Fruit fly (Drosophila melanogaster) ovary, adult (tissue): ENCODE data around the gene CG6901.

ENCODE experiments used
- CG17801 ChIP-seq: fragments of 200-800 bp; optimal IDR thresholded peaks from 2 replicates; lab custom pipeline; 2019; ENCODE audit warnings: missing biosample characterization, mild to moderate bottlenecking, missing genetic modification characterization, moderate library complexity; ENCODE audit not compliant: partially characterized antibody

The CG6901 gene

dm6 chr3R:16323093-16323492, at the start of gene CG6901:
TSS of gene CG6901 (plus strand) at chr3R:16323415.
- no peak for TF ChIP-seq CG17801 (GFP tag; lab: Kevin White, UChicago)

DNA sequence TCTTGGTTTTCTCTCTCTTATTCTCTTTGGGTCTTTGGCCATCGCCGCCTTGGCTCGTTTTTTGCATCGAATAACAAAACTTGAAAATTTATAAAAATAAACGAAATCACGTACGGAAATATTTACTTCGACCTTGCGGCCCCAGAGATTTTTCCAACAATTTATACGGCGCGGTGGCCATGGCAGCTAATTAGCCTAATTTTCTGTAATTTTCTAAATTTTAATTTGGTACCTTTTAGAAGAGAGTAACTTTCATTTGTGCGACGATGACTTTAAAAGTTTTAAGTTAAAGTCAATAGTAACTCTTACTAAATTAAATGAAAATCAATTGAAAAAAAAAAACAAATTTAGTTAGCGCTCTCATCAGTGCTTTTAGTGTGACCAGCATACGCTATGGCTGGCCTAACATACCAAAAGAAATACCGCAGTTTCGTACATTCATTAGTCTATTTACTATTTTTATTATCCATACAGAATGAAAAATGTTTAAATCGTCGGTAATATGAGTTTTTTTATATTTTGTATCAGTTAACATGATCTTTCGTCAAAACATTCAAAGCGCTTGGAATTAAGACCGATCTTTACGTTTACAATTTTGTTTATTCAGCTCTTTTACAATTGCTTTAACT, 49.6 kb upstream of the CG6901 start:
- TF ChIP-seq CG17801 (GFP tag; lab: Kevin White, UChicago), result no peak

DNA sequence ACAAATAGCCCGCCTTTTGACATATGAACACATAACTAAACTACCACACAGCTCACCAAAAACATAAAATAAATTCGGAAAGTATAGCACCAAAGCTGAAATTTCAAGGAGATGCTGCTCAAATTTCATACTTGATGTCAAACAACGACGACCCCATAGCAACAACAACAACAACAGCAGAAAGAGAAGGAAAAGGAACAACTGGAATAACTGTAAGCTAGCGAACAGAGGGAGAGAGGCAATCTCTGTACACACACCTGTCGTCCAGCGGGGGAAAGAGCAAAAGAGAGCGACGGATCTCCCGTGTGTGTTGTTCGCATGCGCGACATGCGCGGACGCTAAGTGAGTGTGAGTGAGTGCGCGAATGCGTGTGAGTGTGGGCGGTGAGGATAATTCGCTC, 48.7 kb upstream of the CG6901 start:
- TF ChIP-seq CG17801 (GFP tag; lab: Kevin White, UChicago), result no peak

DNA sequence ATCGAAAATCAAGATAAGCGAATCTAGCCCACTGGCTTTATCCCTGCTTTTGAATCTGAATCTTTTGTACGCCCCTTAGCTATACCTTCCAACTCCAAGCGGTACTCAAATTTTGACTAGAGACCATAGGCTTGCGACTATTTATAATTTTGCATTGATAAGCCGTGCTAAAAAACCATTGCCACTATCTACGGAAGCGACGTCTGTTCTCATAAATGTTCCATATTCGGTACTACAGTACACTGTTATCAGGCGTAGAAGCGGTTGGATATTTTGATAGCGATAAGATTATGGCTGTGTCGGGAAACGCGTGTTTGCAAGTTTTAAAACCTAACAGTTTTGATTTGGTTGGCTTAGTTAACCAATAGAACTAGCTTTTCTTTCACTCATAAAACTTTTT, 47.9 kb upstream of the CG6901 start:
- no peak for TF ChIP-seq CG17801 (GFP tag; lab: Kevin White, UChicago)

DNA sequence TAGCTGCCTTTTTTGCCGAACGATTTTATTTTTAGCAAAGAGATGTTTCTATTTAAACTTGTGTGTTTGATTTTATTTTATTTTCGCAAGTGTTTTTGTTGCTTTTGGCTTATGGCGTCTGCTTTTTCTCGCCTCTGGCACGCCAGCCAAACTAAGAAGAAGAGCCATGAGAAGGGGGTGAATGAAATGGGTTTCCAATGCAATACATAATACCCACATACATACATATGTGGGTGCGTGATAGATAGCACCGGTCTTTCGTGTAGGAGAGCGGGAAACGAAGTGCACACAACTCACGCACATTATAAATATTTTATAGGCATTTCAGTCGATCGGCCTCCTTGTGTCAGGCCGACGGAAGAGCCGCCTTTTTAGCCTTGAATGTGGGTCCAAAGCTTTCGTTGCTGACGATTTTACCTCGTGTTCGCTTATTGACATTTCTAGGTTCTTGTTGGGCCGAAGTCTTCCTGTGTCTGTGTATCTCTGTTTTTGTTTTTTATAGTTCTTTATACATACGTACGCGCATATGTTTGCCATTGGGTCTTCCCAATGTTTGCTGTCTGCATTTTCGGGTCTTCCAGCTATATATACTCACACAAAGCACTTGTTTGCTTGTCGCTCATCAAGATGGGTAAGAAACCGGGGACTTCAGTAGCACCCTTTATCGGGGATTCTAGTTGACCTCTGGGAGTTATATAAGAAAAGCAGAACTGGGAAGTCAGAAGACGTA, 47.2 kb upstream of the CG6901 start:
- TF ChIP-seq CG17801 (GFP tag; lab: Kevin White, UChicago), result no peak

dm6 chr3R:16276992-16277391, 46.2 kb upstream of the CG6901 start:
- TF ChIP-seq CG17801 (GFP tag; lab: Kevin White, UChicago), result peak; percentile 64

- TF ChIP-seq CG17801 (GFP tag; lab: Kevin White, UChicago), result no peak
Observed at dm6 chr3R:16277543-16277942, 45.7 kb upstream of the CG6901 start.

DNA sequence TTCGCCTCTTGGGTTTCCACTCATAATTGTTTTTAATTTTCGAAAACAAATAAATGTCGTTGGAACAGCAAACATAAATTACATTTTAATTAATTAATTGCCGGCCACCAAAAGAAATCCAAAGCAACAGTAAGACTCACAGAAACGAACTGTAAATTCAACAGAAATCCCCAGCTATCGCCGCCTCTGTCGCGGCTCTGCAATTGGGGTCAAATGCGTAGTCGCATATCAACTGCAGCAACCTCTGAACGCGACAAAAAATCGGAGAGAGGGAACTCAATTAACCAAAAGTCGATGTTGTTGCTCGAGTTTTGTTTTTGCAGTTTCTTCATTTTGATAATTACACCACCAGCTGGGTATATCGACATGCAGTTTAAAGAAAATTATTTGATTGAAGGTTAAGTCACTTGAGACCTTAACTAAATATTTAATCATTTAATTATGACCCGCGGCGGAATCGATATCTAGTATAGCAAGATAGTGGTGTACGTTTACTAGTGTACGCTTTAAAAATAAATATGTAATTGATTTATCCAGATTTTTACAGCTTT, 43.8 kb upstream of the CG6901 start:
- no peak for TF ChIP-seq CG17801 (GFP tag; lab: Kevin White, UChicago)

dm6 chr3R:16280003-16280998, 42.9 kb upstream of the CG6901 start:
- peak; percentile 100 for TF ChIP-seq CG17801 (GFP tag; lab: Kevin White, UChicago)

DNA sequence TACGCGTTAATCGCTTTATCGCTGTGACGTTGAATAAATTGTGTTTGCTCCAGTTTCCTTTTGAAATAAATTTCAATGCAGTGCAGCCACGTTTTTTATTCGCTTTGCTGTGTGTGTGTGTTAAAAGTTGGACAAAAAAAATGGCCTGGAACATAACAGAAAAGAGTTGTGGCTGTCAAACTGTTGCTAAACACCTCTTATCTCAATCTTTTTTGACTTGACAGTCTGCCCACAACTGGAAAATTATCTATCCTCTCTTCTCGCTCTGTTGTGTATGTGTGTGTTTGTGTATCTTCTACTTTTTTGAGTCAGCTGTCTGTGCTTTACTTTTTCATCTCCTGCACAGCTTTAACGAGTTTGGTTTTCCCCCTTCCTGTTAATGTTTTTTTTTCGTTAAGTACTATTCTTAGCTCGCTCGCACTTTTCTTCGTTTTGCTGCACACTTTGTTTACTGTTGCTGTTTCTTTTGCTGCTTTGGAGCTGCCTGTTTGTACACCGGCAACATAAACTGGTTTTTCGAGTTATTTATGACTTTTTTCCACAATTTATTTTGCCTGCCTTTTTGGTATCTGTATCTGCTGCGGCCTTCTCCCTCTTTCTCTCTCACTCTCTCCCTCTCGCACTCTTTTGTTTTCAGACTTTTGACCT, 42.1 kb upstream of the CG6901 start:
- TF ChIP-seq CG17801 (GFP tag; lab: Kevin White, UChicago), result no peak

- no peak for TF ChIP-seq CG17801 (GFP tag; lab: Kevin White, UChicago)
Observed at dm6 chr3R:16282080-16282690, 41.0 kb upstream of the CG6901 start.

- no peak for TF ChIP-seq CG17801 (GFP tag; lab: Kevin White, UChicago)
Observed at dm6 chr3R:16284481-16284880, 38.7 kb upstream of the CG6901 start.

dm6 chr3R:16284901-16285300, 38.3 kb upstream of the CG6901 start:
- TF ChIP-seq CG17801 (GFP tag; lab: Kevin White, UChicago), result no peak
